Fruit fly (Drosophila melanogaster): ENCODE data around the gene CG17234.

Gene CG17234

dm6 chr2L:2214004-2214403, 38.8 kb upstream of the CG17234 start, which contains the start of the genes Uch and CG34174 (continued):
- TF ChIP-seq Dif (GFP tag; optimal IDR thresholded peaks at IDR 0.05; ENCODE audit: partially characterized antibody) (no peak), Myc (optimal IDR thresholded peaks at IDR 0.05) (no peak), Hr83 (GFP tag; optimal IDR thresholded peaks at IDR 0.05; ENCODE audit: poor library complexity, severe bottlenecking) (no peak), GATAd (GFP tag; optimal IDR thresholded peaks at IDR 0.05) (no peak), ey (GFP tag; optimal IDR thresholded peaks at IDR 0.05) (peak; percentile 3), dmrt93B (GFP tag; optimal IDR thresholded peaks at IDR 0.05) (no peak)

DNA sequence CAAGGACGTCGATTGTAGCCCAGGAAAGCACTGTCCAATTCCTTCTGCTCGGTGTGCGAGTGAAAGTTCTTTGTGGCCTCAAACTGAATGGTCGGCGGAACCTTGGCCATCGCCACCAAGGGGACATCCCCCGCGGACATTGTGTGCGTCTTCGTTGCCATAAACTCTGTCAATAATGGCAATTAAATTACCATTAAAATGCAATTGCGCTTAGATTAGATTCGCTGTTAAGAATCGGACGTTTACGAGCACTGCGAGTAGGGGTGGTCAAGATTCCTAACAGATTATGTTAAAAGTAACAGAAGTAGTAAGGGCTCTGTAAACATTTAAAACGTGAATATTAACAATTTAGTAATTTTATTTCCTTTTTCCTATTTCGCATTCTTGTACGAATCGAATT, 36.8 kb upstream of the CG17234 start, which contains the start of gene daed:
Gene daed (minus strand): TSS at position 247 of the 400 bp plus-strand sequence.
- TF ChIP-seq dl (GFP tag; optimal IDR thresholded peaks at IDR 0.05; ENCODE audit: insufficient read depth in 1 of 2, partially characterized antibody in 2 of 2) (no peak), Rel (GFP tag; optimal IDR thresholded peaks at IDR 0.05) (no peak), Rel (tag; optimal IDR thresholded peaks at IDR 0.05) (peak; percentile 86), rgr (GFP tag; optimal IDR thresholded peaks at IDR 0.05) (peak; percentile 7), Sp1 (GFP tag; optimal IDR thresholded peaks at IDR 0.05) (peak; percentile 50)

DNA sequence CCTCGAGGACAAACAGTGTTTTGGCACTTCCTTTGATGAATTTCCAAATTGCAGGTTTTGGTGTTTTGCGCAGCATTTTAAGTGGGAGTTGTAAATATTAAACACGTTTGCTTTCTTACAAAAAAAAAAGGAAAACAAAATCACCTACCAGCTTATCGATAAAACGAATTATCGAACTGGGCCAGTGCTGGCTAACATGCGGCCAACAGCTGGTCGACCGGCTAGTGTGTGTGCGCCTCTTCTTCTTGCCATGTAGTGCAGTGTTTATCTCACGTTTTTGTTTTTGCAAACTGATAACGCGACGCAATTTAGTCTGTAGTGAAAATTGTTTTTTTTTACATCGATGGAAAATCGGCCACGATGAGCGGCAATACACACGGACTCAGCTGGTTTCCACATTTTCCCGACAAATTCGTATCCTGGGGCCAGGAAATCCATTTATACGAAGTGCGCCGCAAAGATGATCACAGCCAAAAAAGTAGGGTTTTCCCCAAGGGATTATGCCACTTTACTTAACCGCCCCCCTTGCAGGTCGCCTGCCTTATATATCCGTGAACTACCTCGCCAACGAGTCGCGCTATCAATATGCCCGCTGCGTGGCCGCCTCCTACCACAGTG, 35.7 kb upstream of the CG17234 start, which contains the start of the genes CG15386, CG42371 and mio:
Gene CG15386 (minus strand): TSS at position 180 of the 618 bp plus-strand sequence.
Gene CG42371 (minus strand): TSS at position 180 of the 618 bp plus-strand sequence.
Gene mio (plus strand): TSS at position 224 of the 618 bp plus-strand sequence.
- TF ChIP-seq Hr78 (GFP tag; optimal IDR thresholded peaks at IDR 0.05) (no peak), Myc (optimal IDR thresholded peaks at IDR 0.05) (no peak), Dfd (GFP tag; optimal IDR thresholded peaks at IDR 0.05) (no peak), woc (GFP tag; optimal IDR thresholded peaks at IDR 0.05) (no peak), Abd-B (GFP tag; optimal IDR thresholded peaks at IDR 0.05) (no peak), rgr (GFP tag; optimal IDR thresholded peaks at IDR 0.05) (peak; percentile 52), Hnf4 (GFP tag; optimal IDR thresholded peaks at IDR 0.05) (no peak), N (GFP tag; optimal IDR thresholded peaks at IDR 0.05) (no peak), dsf (GFP tag; optimal IDR thresholded peaks at IDR 0.05; ENCODE audit: borderline replicate concordance) (no peak), foxo (GFP tag; optimal IDR thresholded peaks at IDR 0.05) (peak in 1 of 2 experiments; percentile 41), Vsx2 (GFP tag; optimal IDR thresholded peaks at IDR 0.05; ENCODE audit: partially characterized antibody) (no peak), fru (GFP tag; optimal IDR thresholded peaks at IDR 0.05) (no peak), Rel (GFP tag; optimal IDR thresholded peaks at IDR 0.05) (no peak), Rel (tag; optimal IDR thresholded peaks at IDR 0.05) (peak; percentile 86), psq (GFP tag; optimal IDR thresholded peaks at IDR 0.05) (peak; percentile 5), Hr83 (GFP tag; optimal IDR thresholded peaks at IDR 0.05; ENCODE audit: poor library complexity, severe bottlenecking) (peak; percentile 83), Dif (GFP tag; optimal IDR thresholded peaks at IDR 0.05; ENCODE audit: partially characterized antibody) (peak; percentile 8), jim (GFP tag; optimal IDR thresholded peaks at IDR 0.05) (peak; percentile 70), ey (GFP tag; optimal IDR thresholded peaks at IDR 0.05) (peak; percentile 5), CG9705 (GFP tag; optimal IDR thresholded peaks at IDR 0.05) (no peak), Sp1 (GFP tag; optimal IDR thresholded peaks at IDR 0.05) (peak; percentile 32), sage (GFP tag; optimal IDR thresholded peaks at IDR 0.05) (no peak), sv (GFP tag; optimal IDR thresholded peaks at IDR 0.05) (no peak), pan (optimal IDR thresholded peaks at IDR 0.05) (no peak), dl (GFP tag; optimal IDR thresholded peaks at IDR 0.05; ENCODE audit: insufficient read depth in 1 of 2, partially characterized antibody in 2 of 2) (peak in 1 of 2 experiments; percentile 22), CG32264 (GFP tag; optimal IDR thresholded peaks at IDR 0.05) (no peak), GATAd (GFP tag; optimal IDR thresholded peaks at IDR 0.05) (no peak), brk (GFP tag; optimal IDR thresholded peaks at IDR 0.05) (no peak), OdsH (GFP tag; optimal IDR thresholded peaks at IDR 0.05) (peak; percentile 14), HLH106 (tag; optimal IDR thresholded peaks at IDR 0.05) (no peak), CrebA (GFP tag; optimal IDR thresholded peaks at IDR 0.05; ENCODE audit: borderline replicate concordance) (no peak), tai (GFP tag; optimal IDR thresholded peaks at IDR 0.05) (no peak), usp (GFP tag; optimal IDR thresholded peaks at IDR 0.05) (no peak), Jra (GFP tag; optimal IDR thresholded peaks at IDR 0.05) (no peak), lola (GFP tag; optimal IDR thresholded peaks at IDR 0.05) (no peak), dmrt93B (GFP tag; optimal IDR thresholded peaks at IDR 0.05) (no peak), br (GFP tag; optimal IDR thresholded peaks at IDR 0.05) (peak; percentile 55), h (GFP tag; optimal IDR thresholded peaks at IDR 0.05) (peak; percentile 40), Mio (GFP tag; optimal IDR thresholded peaks at IDR 0.05) (no peak)

Data from whole organism, wandering third instar larva.